ENCODE assay signal across 7 worm cellular contexts in genomic region chrIII:12607302-12607701, ce11.
TF ChIP-seq lines count a peak whose summit lies in the region.

No protein-coding gene starts in this region.

TF ChIP-seq in whole organism, L1 larva, 84 proteins besides CTCF, POLR2A, EP300 and RAD21:
- TF ChIP-seq efl-3 (GFP tag; optimal IDR thresholded peaks at IDR 0.05; lab: Kevin White, UChicago): no peak
- no peak for TF ChIP-seq sptf-1 (tag; optimal IDR thresholded peaks at IDR 0.05; lab: Kevin White, UChicago)
- no peak for TF ChIP-seq elt-3 (tag; optimal IDR thresholded peaks at IDR 0.05; lab: Kevin White, UChicago)
- no peak for TF ChIP-seq tlp-1 (tag; optimal IDR thresholded peaks at IDR 0.05; lab: Kevin White, UChicago)
- no peak for TF ChIP-seq efl-1 (optimal IDR thresholded peaks at IDR 0.05; lab: Kevin White, UChicago)
- no peak for TF ChIP-seq efl-1 (GFP tag; optimal IDR thresholded peaks at IDR 0.05 in 1 of 2; lab: Kevin White, UChicago)
- 0 out of 2 replicates have a peak, but pooled peaks have one; percentile 6 for TF ChIP-seq grh-1 (GFP tag; IDR thresholded peaks at IDR 0.05; lab: Robert Waterston, UW)
- no peak for TF ChIP-seq vab-15 (tag; optimal IDR thresholded peaks at IDR 0.05; lab: Kevin White, UChicago)
- TF ChIP-seq aly-2 (tag; optimal IDR thresholded peaks at IDR 0.05; lab: Kevin White, UChicago): no peak

TF ChIP-seq in whole organism, L2 larva, 48 proteins besides CTCF, POLR2A, EP300 and RAD21:
- no peak for TF ChIP-seq unc-55 (GFP tag; optimal IDR thresholded peaks at IDR 0.05; lab: Kevin White, UChicago)
- TF ChIP-seq sma-3 (GFP tag; optimal IDR thresholded peaks at IDR 0.05; lab: Kevin White, UChicago): no peak
- no peak for TF ChIP-seq peb-1 (tag; optimal IDR thresholded peaks at IDR 0.05; lab: Kevin White, UChicago)
- TF ChIP-seq nhr-21 (tag; optimal IDR thresholded peaks at IDR 0.05; lab: Kevin White, UChicago): peak; percentile 20
- no peak for TF ChIP-seq ztf-4 (tag; optimal IDR thresholded peaks at IDR 0.05; lab: Kevin White, UChicago)
- no peak for TF ChIP-seq mab-5 (tag; optimal IDR thresholded peaks at IDR 0.05; lab: Kevin White, UChicago)
- TF ChIP-seq nhr-237 (tag; optimal IDR thresholded peaks at IDR 0.05; lab: Kevin White, UChicago): no peak
- TF ChIP-seq nhr-10 (tag; optimal IDR thresholded peaks at IDR 0.05; lab: Kevin White, UChicago): no peak

TF ChIP-seq in whole organism, L4 larva, 104 proteins besides CTCF, POLR2A, EP300 and RAD21 (continues in another document):
- no peak for TF ChIP-seq nhr-11 (tag; optimal IDR thresholded peaks at IDR 0.05; lab: Kevin White, UChicago)
- TF ChIP-seq nhr-28 (tag; optimal IDR thresholded peaks at IDR 0.05; lab: Kevin White, UChicago): no peak
- peak; percentile 35; the same call in 1 of the 2 replicates for TF ChIP-seq T26A8.4 (GFP tag; IDR thresholded peaks at IDR 0.05; lab: Robert Waterston, UW)
- no peak for TF ChIP-seq ZK337.2 (GFP tag; IDR thresholded peaks at IDR 0.05; lab: Robert Waterston, UW)
- TF ChIP-seq nhr-76 (tag; optimal IDR thresholded peaks at IDR 0.05; lab: Kevin White, UChicago): no peak
- peak in 1 of 2 experiments; percentile 5 for TF ChIP-seq hif-1 (tag; optimal IDR thresholded peaks at IDR 0.05; lab: Kevin White, UChicago)
- peak; percentile 13; the same call in 1 of the 2 replicates for TF ChIP-seq lin-38 (GFP tag; IDR thresholded peaks at IDR 0.05; lab: Robert Waterston, UW)
- TF ChIP-seq vab-7 (GFP tag; IDR thresholded peaks at IDR 0.05; lab: Robert Waterston, UW): peak; percentile 15; the same call in 1 of the 2 replicates
- TF ChIP-seq dmd-6 (GFP tag; IDR thresholded peaks at IDR 0.05; lab: Robert Waterston, UW): no peak
- peak; percentile 46; the same call in 1 of the 2 replicates for TF ChIP-seq mdt-29 (GFP tag; IDR thresholded peaks at IDR 0.05; lab: Robert Waterston, UW)
- TF ChIP-seq nhr-10 (tag; optimal IDR thresholded peaks at IDR 0.05; lab: Kevin White, UChicago): no peak
- TF ChIP-seq Y105C5A.15 (GFP tag; IDR thresholded peaks at IDR 0.05; lab: Robert Waterston, UW): 0 out of 2 replicates have a peak, but pooled peaks have one; percentile 5
- TF ChIP-seq unc-39 (tag; optimal IDR thresholded peaks at IDR 0.05; lab: Kevin White, UChicago): no peak
- TF ChIP-seq aha-1 (tag; lab: Kevin White, UChicago): no peak

TF ChIP-seq in whole organism, early embryonic, 17 proteins besides CTCF, POLR2A, EP300 and RAD21:
- TF ChIP-seq aly-1 (tag; optimal IDR thresholded peaks at IDR 0.05; lab: Kevin White, UChicago): no peak
- no peak for TF ChIP-seq F13C5.2 (tag; optimal IDR thresholded peaks at IDR 0.05; lab: Kevin White, UChicago)
- TF ChIP-seq sea-1 (GFP tag; conservative IDR thresholded peaks at IDR 0.05; lab: Robert Waterston, UW): no peak
- no peak for TF ChIP-seq ama-1 (optimal IDR thresholded peaks at IDR 0.05; lab: Kevin White, UChicago)
- peak; percentile 7 for TF ChIP-seq B0310.2 (tag; optimal IDR thresholded peaks at IDR 0.05; lab: Kevin White, UChicago)
- no peak for TF ChIP-seq ceh-13 (GFP tag; optimal IDR thresholded peaks at IDR 0.05; lab: Kevin White, UChicago)
- no peak for TF ChIP-seq hmbx-1 (tag; optimal IDR thresholded peaks at IDR 0.05; lab: Kevin White, UChicago)
- no peak for TF ChIP-seq scrt-1 (GFP tag; IDR thresholded peaks at IDR 0.05; lab: Robert Waterston, UW)

TF ChIP-seq in whole organism, midembryonic, 9 proteins besides CTCF, POLR2A, EP300 and RAD21:
- TF ChIP-seq T22C8.4 (GFP tag; IDR thresholded peaks at IDR 0.05; lab: Robert Waterston, UW) (no peak), ztf-23 (GFP tag; IDR thresholded peaks at IDR 0.05; lab: Robert Waterston, UW) (no peak), klf-2 (GFP tag; conservative IDR thresholded peaks at IDR 0.05; lab: Robert Waterston, UW) (0 out of 2 replicates have a peak, but pooled peaks have one; percentile 9), ztf-29 (GFP tag; IDR thresholded peaks at IDR 0.05; lab: Robert Waterston, UW) (no peak), tab-1 (GFP tag; IDR thresholded peaks at IDR 0.05; lab: Robert Waterston, UW) (no peak), med-1 (GFP tag; optimal IDR thresholded peaks at IDR 0.05; lab: Kevin White, UChicago; ENCODE audit: insufficient read depth) (no peak), ref-1 (GFP tag; conservative IDR thresholded peaks at IDR 0.05; lab: Robert Waterston, UW) (no peak)

TF ChIP-seq in whole organism, mixed stage, embryonic, 35 proteins besides CTCF, POLR2A, EP300 and RAD21:
- peak; percentile 68 for TF ChIP-seq nhr-2 (tag; optimal IDR thresholded peaks at IDR 0.05; lab: Kevin White, UChicago)
- no peak for TF ChIP-seq M03D4.4 (tag; optimal IDR thresholded peaks at IDR 0.05; lab: Kevin White, UChicago)
- peak; percentile 21 for TF ChIP-seq zip-8 (tag; optimal IDR thresholded peaks at IDR 0.05; lab: Kevin White, UChicago)

TF ChIP-seq in whole organism, young adult, 124 proteins besides CTCF, POLR2A, EP300 and RAD21 (continues in another document):
- TF ChIP-seq aptf-2 (GFP tag; conservative IDR thresholded peaks at IDR 0.05; lab: Robert Waterston, UW) (0 out of 2 replicates have a peak, but pooled peaks have one; percentile 43), let-607 (tag; optimal IDR thresholded peaks at IDR 0.05; lab: Kevin White, UChicago) (peak in 1 of 2 experiments; percentile 18), ztf-25 (GFP tag; IDR thresholded peaks at IDR 0.05; lab: Robert Waterston, UW) (peak; percentile 52; the same call in 1 of the 2 replicates), madf-6 (GFP tag; IDR thresholded peaks at IDR 0.05; lab: Robert Waterston, UW) (0 out of 2 replicates have a peak, but pooled peaks have one; percentile 35), Y53G8AR.9 (GFP tag; conservative IDR thresholded peaks at IDR 0.05; lab: Robert Waterston, UW) (no peak), dox-1 (GFP tag; IDR thresholded peaks at IDR 0.05; lab: Robert Waterston, UW) (peak; percentile 11; the same call in 1 of the 2 replicates), zim-3 (tag; optimal IDR thresholded peaks at IDR 0.05; lab: Kevin White, UChicago) (peak; percentile 22), B0261.1 (tag; optimal IDR thresholded peaks at IDR 0.05; lab: Kevin White, UChicago) (peak; percentile 16), atf-7 (tag; optimal IDR thresholded peaks at IDR 0.05; lab: Kevin White, UChicago) (peak; percentile 74), attf-3 (GFP tag; conservative IDR thresholded peaks at IDR 0.05; lab: Robert Waterston, UW) (0 out of 2 replicates have a peak, but pooled peaks have one; percentile 29), aptf-3 (GFP tag; IDR thresholded peaks at IDR 0.05; lab: Robert Waterston, UW) (0 out of 2 replicates have a peak, but pooled peaks have one; percentile 33), bed-1 (GFP tag; IDR thresholded peaks at IDR 0.05; lab: Robert Waterston, UW) (0 out of 2 replicates have a peak, but pooled peaks have one; percentile 22), ztf-18 (tag; optimal IDR thresholded peaks at IDR 0.05; lab: Kevin White, UChicago) (no peak), ceh-100 (GFP tag; IDR thresholded peaks at IDR 0.05; lab: Robert Waterston, UW) (0 out of 2 replicates have a peak, but pooled peaks have one; percentile 15), cebp-1 (GFP tag; IDR thresholded peaks at IDR 0.05; lab: Robert Waterston, UW) (no peak), cebp-1 (tag; optimal IDR thresholded peaks at IDR 0.05; lab: Kevin White, UChicago) (peak; percentile 61), ama-1 (optimal IDR thresholded peaks at IDR 0.05; lab: Kevin White, UChicago) (peak; percentile 82), ama-1 (GFP tag; optimal IDR thresholded peaks at IDR 0.05; lab: Kevin White, UChicago) (no peak), snpc-4 (GFP tag; optimal IDR thresholded peaks at IDR 0.05; lab: Kevin White, UChicago) (no peak), snpc-4 (tag; optimal IDR thresholded peaks at IDR 0.05; lab: Kevin White, UChicago) (no peak), F57C9.4 (tag; optimal IDR thresholded peaks at IDR 0.05; lab: Kevin White, UChicago) (peak; percentile 41), unc-130 (GFP tag; optimal IDR thresholded peaks at IDR 0.05; lab: Kevin White, UChicago) (no peak), attf-5 (GFP tag; optimal IDR thresholded peaks at IDR 0.05; lab: Kevin White, UChicago) (peak; percentile 10), zfh-2 (GFP tag; conservative IDR thresholded peaks at IDR 0.05; lab: Robert Waterston, UW) (no peak), F22D6.2 (tag; optimal IDR thresholded peaks at IDR 0.05; lab: Kevin White, UChicago) (no peak), F10E7.11 (tag; optimal IDR thresholded peaks at IDR 0.05; lab: Kevin White, UChicago) (peak; percentile 94), hmg-20 (GFP tag; IDR thresholded peaks at IDR 0.05; lab: Robert Waterston, UW) (0 out of 2 replicates have a peak, but pooled peaks have one; percentile 15), chd-7 (tag; optimal IDR thresholded peaks at IDR 0.05; lab: Kevin White, UChicago) (peak; percentile 81), C17E4.6 (GFP tag; IDR thresholded peaks at IDR 0.05; lab: Robert Waterston, UW) (no peak), dpff-1 (tag; optimal IDR thresholded peaks at IDR 0.05; lab: Kevin White, UChicago) (peak; percentile 88), ceh-79 (tag; optimal IDR thresholded peaks at IDR 0.05; lab: Kevin White, UChicago) (peak; percentile 89), ztf-3 (GFP tag; optimal IDR thresholded peaks at IDR 0.05; lab: Kevin White, UChicago) (peak; percentile 26), F39B2.1 (GFP tag; IDR thresholded peaks at IDR 0.05; lab: Robert Waterston, UW) (0 out of 2 replicates have a peak, but pooled peaks have one; percentile 37), Y79H2A.3 (GFP tag; conservative IDR thresholded peaks at IDR 0.05; lab: Robert Waterston, UW) (0 out of 2 replicates have a peak, but pooled peaks have one; percentile 25), F52B5.7 (tag; optimal IDR thresholded peaks at IDR 0.05; lab: Kevin White, UChicago) (peak; percentile 55), tbx-9 (tag; optimal IDR thresholded peaks at IDR 0.05; lab: Kevin White, UChicago; ENCODE audit: borderline replicate concordance) (peak; percentile 70), nfyb-1 (GFP tag; IDR thresholded peaks at IDR 0.05; lab: Robert Waterston, UW) (peak; percentile 48; the same call in 1 of the 2 replicates), fkh-3 (tag; optimal IDR thresholded peaks at IDR 0.05; lab: Kevin White, UChicago) (peak; percentile 56), ZK185.1 (tag; optimal IDR thresholded peaks at IDR 0.05; lab: Kevin White, UChicago; ENCODE audit: poor library complexity, severe bottlenecking) (peak; percentile 4), egl-18 (GFP tag; IDR thresholded peaks at IDR 0.05; lab: Robert Waterston, UW) (no peak), mel-28 (tag; optimal IDR thresholded peaks at IDR 0.05; lab: Kevin White, UChicago; ENCODE audit: borderline replicate concordance) (peak; percentile 23), cebp-2 (GFP tag; IDR thresholded peaks at IDR 0.05; lab: Robert Waterston, UW) (peak; percentile 77), athp-1 (tag; optimal IDR thresholded peaks at IDR 0.05; lab: Kevin White, UChicago) (peak; percentile 79), B0336.3 (GFP tag; IDR thresholded peaks at IDR 0.05; lab: Robert Waterston, UW) (peak; percentile 55)
